Worm (Caenorhabditis elegans) whole organism, L3 larva: ENCODE measurements around the gene ctsa-2.

Source experiments
- elt-2 ChIP-seq: sonication (generic microtip); optimal IDR thresholded peaks from 2 replicates; lab custom pipeline; 2016; ENCODE audit warnings: missing genetic modification reagents, mild to moderate bottlenecking, missing genetic modification characterization, missing compliant biosample characterization
- nhr-11 ChIP-seq: fragments of 150-350 bp; optimal IDR thresholded peaks from 2 replicates; lab custom pipeline; 2014; ENCODE audit warnings: missing biosample characterization, missing genetic modification characterization
- nhr-25 ChIP-seq: sonication (generic microtip); optimal IDR thresholded peaks from 2 replicates; lab custom pipeline; 2017; ENCODE audit warnings: missing biosample characterization, missing genetic modification characterization
- pqm-1 ChIP-seq: fragments of 150-350 bp; optimal IDR thresholded peaks from 2 replicates; lab custom pipeline; 2017; ENCODE audit warnings: missing biosample characterization, missing genetic modification characterization, inconsistent platforms
- skn-1 ChIP-seq: fragments of 150-350 bp; optimal IDR thresholded peaks from 2 replicates; lab custom pipeline; 2014; ENCODE audit warnings: missing biosample characterization, missing genetic modification characterization

DNA sequence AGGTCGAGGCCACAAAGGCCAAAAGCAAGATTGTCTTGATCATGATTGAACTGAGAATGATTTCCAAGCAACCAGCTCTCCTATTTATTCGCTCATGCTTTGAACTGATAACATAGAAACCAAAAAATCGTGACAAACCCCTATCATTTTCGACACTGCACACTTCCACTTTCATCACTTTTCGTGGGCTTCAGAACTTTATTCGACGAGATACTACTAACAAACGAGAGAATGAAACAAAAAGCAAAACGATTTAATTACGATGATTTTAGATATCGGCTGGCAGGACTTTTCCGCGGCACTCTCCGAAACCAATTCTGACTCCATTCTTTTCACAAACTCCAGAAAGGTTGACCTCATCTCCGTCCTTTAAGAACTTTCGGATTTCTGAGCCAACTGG, 16.2 kb upstream of the ctsa-2 start, which contains the start of gene asp-14:
- TF ChIP-seq elt-2 (tag; lab: Kevin White, UChicago) (peak; percentile 16), nhr-25 (tag; lab: Kevin White, UChicago) (no peak), nhr-11 (tag; lab: Kevin White, UChicago) (no peak), skn-1 (tag; lab: Kevin White, UChicago) (no peak), pqm-1 (tag; lab: Kevin White, UChicago) (no peak)
